Worm (Caenorhabditis elegans) whole organism, L4 larva: ENCODE data around the gene chup-1.

ENCODE experiments used
- F37D6.2 ChIP-seq: sonication (generic microtip); optimal IDR thresholded peaks from 2 replicates; lab custom pipeline; 2016; ENCODE audit warnings: mild to moderate bottlenecking, missing genetic modification characterization, missing compliant biosample characterization
- R02D3.7 ChIP-seq: fragments of 150-350 bp; sonication (generic microtip); optimal IDR thresholded peaks from 3 replicates; lab custom pipeline; 2014; ENCODE audit warnings: missing biosample characterization, missing genetic modification characterization
- T20F7.1 ChIP-seq: fragments of 200-800 bp; sonication (Bioruptor generic); optimal IDR thresholded peaks from 2 replicates; lab custom pipeline; 2018; ENCODE audit warnings: mild to moderate bottlenecking, missing genetic modification characterization, missing compliant biosample characterization
- T26A8.4 ChIP-seq: fragments of 200-800 bp; sonication (Bioruptor generic); IDR thresholded peaks from 2 replicates; pipeline ENCODE4 v1.3.6; 2022; ENCODE audit warnings: missing genetic modification characterization, missing compliant biosample characterization
- Y105C5A.15 ChIP-seq: fragments of 200-800 bp; sonication (Bioruptor generic); IDR thresholded peaks from 2 replicates; pipeline ENCODE4 v1.3.6; 2022; ENCODE audit warnings: missing genetic modification characterization, missing compliant biosample characterization
- Y48G9A.11 ChIP-seq: fragments of 200-800 bp; sonication (Bioruptor generic); IDR thresholded peaks from 2 replicates; pipeline ENCODE4 v1.3.6; 2022; ENCODE audit warnings: missing genetic modification reagents, missing genetic modification characterization, missing compliant biosample characterization
- Y75B8A.6 ChIP-seq: fragments of 200-800 bp; sonication (Bioruptor generic); IDR thresholded peaks from 2 replicates; pipeline ENCODE4 v1.3.6; 2022; ENCODE audit warnings: missing genetic modification reagents, missing genetic modification characterization, missing compliant biosample characterization
- aha-1 ChIP-seq: fragments of 150-350 bp; peaks from one replicate; lab custom pipeline; 2014; ENCODE audit warnings: missing biosample characterization, missing genetic modification characterization
- ama-1 ChIP-seq: fragments of 150-350 bp; optimal IDR thresholded peaks from 2 replicates; lab custom pipeline; 2014; ENCODE audit warnings: inconsistent platforms, mixed read lengths
- ceh-20 ChIP-seq: fragments of 200-800 bp; sonication (Bioruptor generic); IDR thresholded peaks from 2 replicates; pipeline ENCODE4 v1.3.6; 2022; ENCODE audit warnings: missing genetic modification reagents, missing genetic modification characterization, missing compliant biosample characterization
- ceh-28 ChIP-seq: fragments of 150-350 bp; optimal IDR thresholded peaks from 2 replicates; lab custom pipeline; 2014; ENCODE audit warnings: missing biosample characterization, missing genetic modification reagents, missing genetic modification characterization
- ceh-62 ChIP-seq: sonication (generic microtip); optimal IDR thresholded peaks from 2 replicates; lab custom pipeline; 2017; ENCODE audit warnings: missing biosample characterization, missing genetic modification characterization
- ctbp-1 ChIP-seq: fragments of 200-800 bp; sonication (Bioruptor generic); IDR thresholded peaks from 2 replicates; pipeline ENCODE4 v1.3.6; 2022; ENCODE audit warnings: missing genetic modification reagents, missing genetic modification characterization, missing compliant biosample characterization
- dmd-9 ChIP-seq: fragments of 200-800 bp; sonication (Bioruptor generic); IDR thresholded peaks from 2 replicates; pipeline ENCODE4 v1.3.6; 2022; ENCODE audit warnings: missing genetic modification reagents, missing genetic modification characterization, missing compliant biosample characterization
- dpl-1 ChIP-seq: fragments of 150-350 bp; optimal IDR thresholded peaks from 2 replicates; lab custom pipeline; 2014; ENCODE audit warnings: missing biosample characterization, missing genetic modification reagents, missing genetic modification characterization
- dve-1 ChIP-seq: sonication (generic microtip); optimal IDR thresholded peaks from 2 replicates; lab custom pipeline; 2017; ENCODE audit warnings: antibody characterized with exemption, mild to moderate bottlenecking, missing genetic modification characterization, missing compliant biosample characterization; ENCODE audit not compliant: insufficient read depth
- fos-1 ChIP-seq: fragments of 150-350 bp; optimal IDR thresholded peaks from 2 replicates; lab custom pipeline; 2014; ENCODE audit warnings: missing biosample characterization, missing genetic modification characterization
- hif-1 ChIP-seq, 2 experiments: sonication (generic microtip); optimal IDR thresholded peaks; 2 replicates each; lab custom pipeline; 2016 to 2017; ENCODE audit warnings: missing compliant biosample characterization in 2 of 2, missing genetic modification characterization in 2 of 2, missing genetic modification reagents in 2 of 2, missing genotype in 2 of 2, mild to moderate bottlenecking in 1 of 2
- hlh-30 ChIP-seq: sonication (generic microtip); optimal IDR thresholded peaks from 2 replicates; lab custom pipeline; 2017; ENCODE audit warnings: antibody characterized with exemption, mild to moderate bottlenecking, missing genetic modification characterization, missing compliant biosample characterization; ENCODE audit not compliant: insufficient read depth
- lim-7 ChIP-seq: fragments of 200-800 bp; sonication (Bioruptor generic); IDR thresholded peaks from 2 replicates; pipeline ENCODE4 v1.3.6; 2022; ENCODE audit warnings: missing genetic modification characterization, missing compliant biosample characterization
- lin-13 ChIP-seq: fragments of 150-350 bp; optimal IDR thresholded peaks from 2 replicates; lab custom pipeline; 2014; ENCODE audit warnings: missing biosample characterization, missing genetic modification reagents, missing genetic modification characterization
- lin-39 ChIP-seq: fragments of 150-350 bp; optimal IDR thresholded peaks from 2 replicates; lab custom pipeline; 2014; ENCODE audit warnings: missing biosample characterization, missing genetic modification reagents, missing genetic modification characterization
- lir-3 ChIP-seq: sonication (generic microtip); optimal IDR thresholded peaks from 2 replicates; lab custom pipeline; 2016; ENCODE audit warnings: mild to moderate bottlenecking, missing genetic modification characterization, missing compliant biosample characterization
- mdl-1 ChIP-seq, 2 experiments: fragments of 150-350 bp in 1 of 2; sonication (generic microtip) in 1 of 2; optimal IDR thresholded peaks; 2 replicates each; lab custom pipeline; 2014 to 2017; ENCODE audit warnings: missing biosample characterization in 2 of 2, missing genetic modification characterization in 2 of 2
- mep-1 ChIP-seq: fragments of 150-350 bp; sonication (generic microtip); optimal IDR thresholded peaks from 3 replicates; lab custom pipeline; 2014; ENCODE audit warnings: missing biosample characterization, missing genetic modification characterization
- mxl-2 ChIP-seq: fragments of 200-800 bp; sonication (Bioruptor generic); conservative IDR thresholded peaks from 2 replicates; pipeline ENCODE4 v1.3.6; 2022; ENCODE audit warnings: missing genetic modification reagents, missing genetic modification characterization, missing compliant biosample characterization
- mxl-3 ChIP-seq: fragments of 200-800 bp; sonication (Bioruptor generic); optimal IDR thresholded peaks from 2 replicates; lab custom pipeline; 2018; ENCODE audit warnings: mild to moderate bottlenecking, missing genetic modification characterization, missing compliant biosample characterization
- nhr-10 ChIP-seq: fragments of 150-350 bp; optimal IDR thresholded peaks from 2 replicates; lab custom pipeline; 2014; ENCODE audit warnings: missing biosample characterization, missing genetic modification characterization
- nhr-102 ChIP-seq: sonication (generic microtip); optimal IDR thresholded peaks from 2 replicates; lab custom pipeline; 2016; ENCODE audit warnings: mild to moderate bottlenecking, missing genetic modification characterization, moderate library complexity, missing compliant biosample characterization
- nhr-111 ChIP-seq: fragments of 200-800 bp; sonication (Bioruptor generic); optimal IDR thresholded peaks from 2 replicates; lab custom pipeline; 2018; ENCODE audit warnings: mild to moderate bottlenecking, missing genetic modification characterization, missing compliant biosample characterization
- nhr-237 ChIP-seq: sonication (generic microtip); optimal IDR thresholded peaks from 2 replicates; lab custom pipeline; 2017; ENCODE audit warnings: missing biosample characterization, missing genetic modification characterization
- nhr-25 ChIP-seq: sonication (generic microtip); optimal IDR thresholded peaks from 2 replicates; lab custom pipeline; 2017; ENCODE audit warnings: missing genetic modification characterization, mild to moderate bottlenecking, missing compliant biosample characterization, antibody characterized with exemption, moderate library complexity, borderline replicate concordance; ENCODE audit not compliant: insufficient read depth
- nhr-41 ChIP-seq: fragments of 200-800 bp; sonication (Bioruptor generic); IDR thresholded peaks from 2 replicates; pipeline ENCODE4 v1.3.6; 2022; ENCODE audit warnings: missing genetic modification reagents, missing genetic modification characterization, missing compliant biosample characterization
- nhr-76 ChIP-seq: fragments of 150-350 bp; optimal IDR thresholded peaks from 2 replicates; lab custom pipeline; 2014; ENCODE audit warnings: missing biosample characterization, missing genetic modification characterization
- nhr-77 ChIP-seq: fragments of 150-350 bp; optimal IDR thresholded peaks from 2 replicates; lab custom pipeline; 2014; ENCODE audit warnings: missing biosample characterization, missing genetic modification characterization
- pha-4 ChIP-seq, 2 experiments: fragments of 150-350 bp in 1 of 2; fragments of 200-800 bp in 1 of 2; sonication (Bioruptor generic) in 1 of 2; IDR thresholded peaks in 1 of 2; optimal IDR thresholded peaks in 1 of 2; 2 replicates each; pipeline versions ENCODE4 v1.3.6 to Lab custom; 2014 to 2022; ENCODE audit warnings: missing genetic modification characterization in 2 of 2, missing genetic modification reagents in 2 of 2, missing biosample characterization in 1 of 2, missing compliant biosample characterization in 1 of 2
- php-3 ChIP-seq: fragments of 200-800 bp; sonication (Bioruptor generic); IDR thresholded peaks from 2 replicates; pipeline ENCODE4 v1.3.6; 2022; ENCODE audit warnings: missing genetic modification reagents, missing genetic modification characterization, missing compliant biosample characterization
- pqm-1 ChIP-seq: sonication (generic microtip); optimal IDR thresholded peaks from 2 replicates; lab custom pipeline; 2017; ENCODE audit warnings: missing biosample characterization, missing genetic modification characterization
- rbr-2 ChIP-seq: sonication (generic microtip); optimal IDR thresholded peaks from 2 replicates; lab custom pipeline; 2016; ENCODE audit warnings: missing genotype, missing genetic modification characterization, missing compliant biosample characterization
- tag-97 ChIP-seq: fragments of 200-800 bp; sonication (Bioruptor generic); IDR thresholded peaks from 2 replicates; pipeline ENCODE4 v1.3.6; 2022; ENCODE audit warnings: missing genetic modification characterization, missing compliant biosample characterization
- tra-1 ChIP-seq: fragments of 200-800 bp; sonication (Bioruptor generic); IDR thresholded peaks from 2 replicates; pipeline ENCODE4 v1.3.6; 2022; ENCODE audit warnings: missing genetic modification reagents, missing genetic modification characterization, missing compliant biosample characterization
- unc-130 ChIP-seq: sonication (generic microtip); optimal IDR thresholded peaks from 2 replicates; lab custom pipeline; 2016; ENCODE audit warnings: missing genetic modification reagents, missing genetic modification characterization, missing compliant biosample characterization
- zfp-2 ChIP-seq: sonication (generic microtip); optimal IDR thresholded peaks from 2 replicates; lab custom pipeline; 2016; ENCODE audit warnings: mild to moderate bottlenecking, missing genetic modification characterization, missing compliant biosample characterization

Gene chup-1

DNA sequence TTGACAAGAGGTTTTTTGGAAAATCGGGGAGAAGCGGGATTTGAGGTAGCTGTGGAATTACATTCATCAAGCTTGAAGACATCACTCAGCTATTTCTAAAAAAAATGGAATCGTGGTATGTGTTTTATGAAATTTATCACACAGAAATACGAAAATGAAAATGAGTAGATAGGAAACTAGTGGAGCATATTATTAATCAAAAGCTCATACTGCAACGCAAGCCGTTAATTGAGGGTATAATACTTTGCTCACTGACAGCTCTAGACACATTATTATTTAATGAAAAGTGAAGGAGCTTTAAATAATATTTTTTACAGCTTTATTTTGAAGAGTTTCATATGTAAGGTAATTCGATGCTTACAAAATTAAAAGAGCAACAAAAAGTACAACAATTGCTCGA lies 49.1 kb upstream of the chup-1 start, which contains the start of gene M02D8.7:
Gene M02D8.7 (minus strand): TSS at position 101 of the 400 bp plus-strand sequence.
- TF ChIP-seq T26A8.4 (GFP tag; lab: Robert Waterston, UW) (no peak), php-3 (GFP tag; lab: Robert Waterston, UW) (no peak), ama-1 (lab: Kevin White, UChicago) (no peak), nhr-10 (no peak), fos-1 (tag; lab: Kevin White, UChicago) (no peak), tag-97 (GFP tag; lab: Robert Waterston, UW) (no peak), nhr-111 (GFP tag; lab: Kevin White, UChicago) (no peak), R02D3.7 (tag; lab: Kevin White, UChicago) (no peak), T20F7.1 (GFP tag; lab: Kevin White, UChicago) (no peak), zfp-2 (tag; lab: Kevin White, UChicago) (no peak), Y75B8A.6 (GFP tag; lab: Robert Waterston, UW) (no peak), F37D6.2 (tag; lab: Kevin White, UChicago) (no peak), aha-1 (tag; lab: Kevin White, UChicago) (no peak)

DNA sequence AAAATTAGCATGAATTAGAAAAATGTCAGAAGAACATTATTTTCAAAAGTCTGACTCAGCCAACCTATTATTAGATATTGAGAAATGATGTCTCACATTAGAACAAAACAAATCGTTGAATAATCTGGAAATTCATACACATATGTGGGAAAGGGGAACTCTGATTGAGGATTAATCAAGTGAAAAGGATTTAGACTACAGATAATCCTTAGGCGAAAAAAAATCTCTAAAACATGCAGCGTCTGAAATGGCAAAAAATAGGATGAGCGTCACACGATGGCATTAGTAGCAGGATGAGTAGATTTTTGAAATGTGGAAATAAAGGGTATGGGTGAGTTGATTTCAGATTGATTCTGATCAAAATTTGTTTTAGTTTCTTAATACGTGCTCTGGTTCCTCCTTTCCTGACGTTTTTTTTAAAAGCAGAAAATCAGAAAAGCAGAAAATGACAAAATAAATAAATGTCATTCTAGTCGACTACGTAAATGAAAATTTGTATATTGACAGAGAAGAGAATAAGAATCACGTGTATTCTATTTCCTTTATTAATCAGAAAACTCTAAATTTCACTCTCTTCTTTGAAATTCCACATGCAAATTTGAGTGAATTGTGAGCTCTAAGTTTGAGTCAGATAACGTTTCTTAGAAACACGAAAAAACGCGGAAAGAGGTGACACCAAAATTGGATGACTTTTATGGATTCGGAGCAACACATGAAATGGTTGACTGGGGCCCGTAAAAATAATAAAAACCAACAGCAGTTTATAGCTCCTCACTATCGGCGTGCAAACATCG lies 47.6 kb upstream of the chup-1 start:
- TF ChIP-seq nhr-10 (no peak), rbr-2 (tag; lab: Kevin White, UChicago) (no peak), nhr-237 (tag; lab: Kevin White, UChicago) (no peak), mep-1 (tag; lab: Kevin White, UChicago) (no peak), unc-130 (GFP tag; lab: Kevin White, UChicago) (no peak), pha-4 (GFP tag; IDR thresholded peaks at IDR 0.05; lab: Robert Waterston, UW) (no peak), pha-4 (tag; optimal IDR thresholded peaks at IDR 0.05; lab: Kevin White, UChicago) (no peak), tag-97 (GFP tag; lab: Robert Waterston, UW) (no peak), R02D3.7 (tag; lab: Kevin White, UChicago) (no peak), hlh-30 (tag; lab: Kevin White, UChicago) (no peak), ctbp-1 (GFP tag; lab: Robert Waterston, UW) (no peak)

DNA sequence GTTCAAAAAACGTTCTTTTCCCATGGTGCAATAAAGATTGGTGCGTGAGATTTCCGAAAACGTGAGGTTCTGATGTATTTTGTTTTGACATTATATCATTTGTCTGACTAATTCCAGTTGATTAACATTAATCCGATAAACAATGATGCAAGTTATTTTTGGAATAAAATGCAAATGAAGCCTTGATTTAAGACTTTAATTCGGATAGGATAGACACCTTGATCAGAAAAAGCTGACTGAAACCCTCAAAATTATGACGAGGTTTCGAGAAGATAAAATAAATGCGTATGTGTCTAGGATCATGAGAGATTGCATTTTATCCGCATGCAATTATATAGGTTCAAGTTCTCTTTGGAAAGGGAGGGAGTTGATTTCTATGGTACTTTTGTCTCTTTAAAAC lies 46.4 kb upstream of the chup-1 start:
- TF ChIP-seq lin-13 (no peak), T20F7.1 (GFP tag; lab: Kevin White, UChicago) (no peak), hlh-30 (tag; lab: Kevin White, UChicago) (no peak), Y48G9A.11 (GFP tag; lab: Robert Waterston, UW) (no peak), nhr-76 (tag; lab: Kevin White, UChicago) (no peak), dmd-9 (GFP tag; lab: Robert Waterston, UW) (no peak), nhr-25 (no peak), dve-1 (tag; lab: Kevin White, UChicago) (no peak), ceh-28 (tag; lab: Kevin White, UChicago) (no peak), Y105C5A.15 (no peak), nhr-10 (no peak), nhr-77 (tag; lab: Kevin White, UChicago) (no peak)

DNA sequence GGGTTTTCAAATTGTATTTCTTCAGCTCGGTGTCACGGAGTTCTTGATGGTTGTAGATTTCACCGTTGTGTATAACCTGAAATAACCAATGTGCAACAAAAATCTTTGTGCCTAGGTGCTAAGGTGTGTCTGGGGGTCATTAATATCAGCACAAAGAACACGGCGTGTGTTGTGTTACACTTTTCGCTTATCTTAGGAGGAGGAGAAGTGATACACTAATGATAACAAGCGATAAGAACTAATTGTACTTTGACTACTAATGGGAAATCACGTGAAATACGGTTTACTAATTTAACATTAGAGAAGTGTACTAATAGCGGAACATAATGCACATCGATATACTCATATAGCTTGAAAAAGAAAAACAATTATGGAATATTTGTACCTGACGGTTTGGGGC lies 41.8 kb upstream of the chup-1 start:
- TF ChIP-seq Y75B8A.6 (GFP tag; lab: Robert Waterston, UW) (no peak), Y105C5A.15 (no peak), lim-7 (GFP tag; lab: Robert Waterston, UW) (no peak), lin-39 (tag; lab: Kevin White, UChicago) (no peak), tra-1 (GFP tag; lab: Robert Waterston, UW) (peak; percentile 58), pqm-1 (peak; percentile 87), mxl-2 (GFP tag; lab: Robert Waterston, UW) (0 out of 2 replicates have a peak, but pooled peaks have one; percentile 32), mdl-1 (tag; optimal IDR thresholded peaks at IDR 0.05; lab: Kevin White, UChicago) (peak in 1 of 2 experiments; percentile 71), mxl-3 (GFP tag; lab: Kevin White, UChicago) (peak; percentile 49), tag-97 (GFP tag; lab: Robert Waterston, UW) (no peak), ceh-20 (GFP tag; lab: Robert Waterston, UW) (no peak), lir-3 (tag; lab: Kevin White, UChicago) (no peak), dpl-1 (no peak), nhr-102 (tag; lab: Kevin White, UChicago) (peak; percentile 37), T26A8.4 (GFP tag; lab: Robert Waterston, UW) (no peak), hlh-30 (tag; lab: Kevin White, UChicago) (peak; percentile 64), ceh-62 (no peak), nhr-41 (GFP tag; lab: Robert Waterston, UW) (no peak), nhr-77 (tag; lab: Kevin White, UChicago) (peak; percentile 28), hif-1 (tag; optimal IDR thresholded peaks at IDR 0.05; lab: Kevin White, UChicago) (no peak)
